Worm (Caenorhabditis elegans) whole organism, late embryonic: ENCODE results near the gene F13H8.8.

Experiments used
- F13H6.1 ChIP-seq: sonication (generic microtip); optimal IDR thresholded peaks from 2 replicates; lab custom pipeline; 2016; ENCODE audit warnings: missing genetic modification characterization, missing compliant biosample characterization
- ama-1 ChIP-seq: fragments of 150-350 bp; optimal IDR thresholded peaks from 2 replicates; lab custom pipeline; 2014
- ceh-24 ChIP-seq: sonication (generic microtip); optimal IDR thresholded peaks from 2 replicates; lab custom pipeline; 2016; ENCODE audit warnings: mild to moderate bottlenecking, missing genetic modification characterization, missing compliant biosample characterization
- nhr-11 ChIP-seq: fragments of 150-350 bp; optimal IDR thresholded peaks from 2 replicates; lab custom pipeline; 2014; ENCODE audit warnings: missing biosample characterization, missing genetic modification characterization
- pag-3 ChIP-seq: sonication (generic microtip); optimal IDR thresholded peaks from 2 replicates; lab custom pipeline; 2016; ENCODE audit warnings: missing compliant biosample characterization, missing genetic modification characterization, borderline replicate concordance
- pha-4 ChIP-seq: fragments of 150-350 bp; optimal IDR thresholded peaks from 2 replicates; lab custom pipeline; 2018; ENCODE audit warnings: missing biosample characterization, missing genetic modification reagents, missing genetic modification characterization

- TF ChIP-seq ceh-24 (tag; lab: Kevin White, UChicago) (no peak), ama-1 (lab: Kevin White, UChicago) (no peak), nhr-11 (tag; lab: Kevin White, UChicago) (no peak), pha-4 (tag; lab: Kevin White, UChicago) (no peak), pag-3 (tag; lab: Kevin White, UChicago) (no peak), F13H6.1 (tag; lab: Kevin White, UChicago) (no peak)
These were observed 23.7 kb downstream of the F13H8.8 start, which contains the start of gene tat-4 for ce11 chrII:6244171-6244570.
